Worm (Caenorhabditis elegans) whole organism, L1 larva: ENCODE data around the gene T25B9.11.

ENCODE experiments used
- ama-1 ChIP-seq: fragments of 150-350 bp; optimal IDR thresholded peaks from 2 replicates; lab custom pipeline; 2014
- sup-37 ChIP-seq: fragments of 200-800 bp; sonication (Bioruptor generic); optimal IDR thresholded peaks from 2 replicates; lab custom pipeline; 2018; ENCODE audit warnings: mild to moderate bottlenecking, missing genetic modification characterization, missing compliant biosample characterization

ce11 chrIV:10734527-10735436 is 29.5 kb upstream of the T25B9.11 start, which contains the start of the genes orc-5 and cyb-1:
- TF ChIP-seq sup-37 (GFP tag; lab: Kevin White, UChicago) (peak; percentile 10), ama-1 (lab: Kevin White, UChicago) (no peak)
